Worm (Caenorhabditis elegans) whole organism, L1 larva: Measurements from ENCODE around the gene R08E3.3.

Experiments
- C04F5.9 ChIP-seq: sonication (generic microtip); optimal IDR thresholded peaks from 2 replicates; lab custom pipeline; 2016; ENCODE audit warnings: missing genetic modification characterization, missing compliant biosample characterization
- C34B4.2 ChIP-seq: sonication (generic microtip); optimal IDR thresholded peaks from 2 replicates; lab custom pipeline; 2017; ENCODE audit warnings: mild to moderate bottlenecking, missing genetic modification characterization, missing compliant biosample characterization
- aha-1 ChIP-seq: fragments of 150-350 bp; optimal IDR thresholded peaks from 2 replicates; lab custom pipeline; 2014; ENCODE audit warnings: missing biosample characterization, missing genetic modification characterization
- aly-2 ChIP-seq: fragments of 150-350 bp; optimal IDR thresholded peaks from 2 replicates; lab custom pipeline; 2014; ENCODE audit warnings: missing biosample characterization, missing genetic modification characterization
- ama-1 ChIP-seq: fragments of 150-350 bp; optimal IDR thresholded peaks from 2 replicates; lab custom pipeline; 2014
- blmp-1 ChIP-seq: fragments of 150-350 bp; optimal IDR thresholded peaks from 2 replicates; lab custom pipeline; 2014; ENCODE audit warnings: missing biosample characterization, missing genetic modification characterization
- ceh-63 ChIP-seq: fragments of 200-800 bp; sonication (Bioruptor generic); optimal IDR thresholded peaks from 2 replicates; lab custom pipeline; 2018; ENCODE audit warnings: mild to moderate bottlenecking, missing genetic modification characterization, missing compliant biosample characterization
- ceh-8 ChIP-seq: fragments of 200-800 bp; sonication (Bioruptor generic); optimal IDR thresholded peaks from 2 replicates; lab custom pipeline; 2018; ENCODE audit warnings: mild to moderate bottlenecking, missing genetic modification characterization, moderate library complexity, missing compliant biosample characterization
- ceh-82 ChIP-seq, 3 experiments: fragments of 150-350 bp in 1 of 3; sonication (generic microtip) in 2 of 3; optimal IDR thresholded peaks; 2 replicates each; lab custom pipeline; 2014 to 2017; ENCODE audit warnings: missing biosample characterization in 3 of 3, missing genetic modification characterization in 3 of 3
- ceh-88 ChIP-seq: fragments of 200-800 bp; sonication (Bioruptor generic); IDR thresholded peaks from 2 replicates; pipeline ENCODE4 v1.3.6; 2022; ENCODE audit warnings: missing genetic modification characterization, missing compliant biosample characterization
- ces-1 ChIP-seq: fragments of 150-350 bp; optimal IDR thresholded peaks from 2 replicates; lab custom pipeline; 2014; ENCODE audit warnings: missing biosample characterization, missing genetic modification reagents, missing genetic modification characterization
- dsc-1 ChIP-seq: sonication (generic microtip); optimal IDR thresholded peaks from 2 replicates; lab custom pipeline; 2016; ENCODE audit warnings: mild to moderate bottlenecking, missing genetic modification characterization, missing compliant biosample characterization
- efl-1 ChIP-seq, 4 experiments: fragments of 150-350 bp; optimal IDR thresholded peaks in 3 of 4; peaks in 1 of 4; 1 replicate in 1 of 4; 2 replicates in 3 of 4; lab custom pipeline; 2014; ENCODE audit warnings: missing biosample characterization in 2 of 4, missing genetic modification characterization in 2 of 4, missing genetic modification reagents in 2 of 4
- efl-3 ChIP-seq: fragments of 200-800 bp; sonication (Bioruptor generic); optimal IDR thresholded peaks from 2 replicates; lab custom pipeline; 2018; ENCODE audit warnings: mild to moderate bottlenecking, missing genetic modification characterization, missing compliant biosample characterization
- egl-13 ChIP-seq: sonication (generic microtip); optimal IDR thresholded peaks from 2 replicates; lab custom pipeline; 2016; ENCODE audit warnings: missing genotype, missing genetic modification reagents, missing genetic modification characterization, missing compliant biosample characterization
- egl-27 ChIP-seq, 2 experiments: fragments of 150-350 bp in 1 of 2; sonication (generic microtip); optimal IDR thresholded peaks; 3 replicates each; lab custom pipeline; 2017 to 2018; ENCODE audit warnings: missing biosample characterization in 2 of 2, missing genetic modification characterization in 2 of 2, missing genetic modification reagents in 2 of 2
- elt-2 ChIP-seq: sonication (generic microtip); optimal IDR thresholded peaks from 2 replicates; lab custom pipeline; 2016; ENCODE audit warnings: missing genetic modification characterization, mild to moderate bottlenecking, inconsistent platforms, missing compliant biosample characterization, missing genetic modification reagents
- ets-5 ChIP-seq: fragments of 200-800 bp; sonication (Bioruptor generic); IDR thresholded peaks from 2 replicates; pipeline ENCODE4 v1.3.6; 2022; ENCODE audit warnings: missing genetic modification characterization, missing compliant biosample characterization
- fkh-4 ChIP-seq: sonication (generic microtip); optimal IDR thresholded peaks from 2 replicates; lab custom pipeline; 2016; ENCODE audit warnings: missing compliant biosample characterization, missing genetic modification characterization, borderline replicate concordance
- fkh-8 ChIP-seq: sonication (generic microtip); optimal IDR thresholded peaks from 2 replicates; lab custom pipeline; 2016; ENCODE audit warnings: mild to moderate bottlenecking, missing genetic modification characterization, missing compliant biosample characterization
- grh-1 ChIP-seq: fragments of 200-800 bp; sonication (Bioruptor generic); IDR thresholded peaks from 2 replicates; pipeline ENCODE4 v1.3.6; 2022; ENCODE audit warnings: missing genetic modification reagents, missing genetic modification characterization, missing compliant biosample characterization
- hpl-2 ChIP-seq: fragments of 150-350 bp; optimal IDR thresholded peaks from 2 replicates; lab custom pipeline; 2014; ENCODE audit warnings: missing biosample characterization, missing genetic modification reagents, missing genetic modification characterization
- irx-1 ChIP-seq: sonication (generic microtip); optimal IDR thresholded peaks from 2 replicates; lab custom pipeline; 2016; ENCODE audit warnings: missing genetic modification characterization, missing compliant biosample characterization
- isw-1 ChIP-seq: fragments of 200-800 bp; sonication (Bioruptor generic); IDR thresholded peaks from 2 replicates; pipeline ENCODE4 v1.3.6; 2022; ENCODE audit warnings: missing genetic modification characterization, missing compliant biosample characterization
- jun-1 ChIP-seq: fragments of 150-350 bp; optimal IDR thresholded peaks from 2 replicates; lab custom pipeline; 2014; ENCODE audit warnings: missing biosample characterization, missing genetic modification reagents, missing genetic modification characterization
- lin-13 ChIP-seq: fragments of 150-350 bp; optimal IDR thresholded peaks from 2 replicates; lab custom pipeline; 2014; ENCODE audit warnings: missing biosample characterization, missing genetic modification reagents, missing genetic modification characterization
- lin-15B ChIP-seq: fragments of 150-350 bp; sonication (generic microtip); optimal IDR thresholded peaks from 3 replicates; lab custom pipeline; 2014; ENCODE audit warnings: missing biosample characterization, missing genetic modification characterization
- lin-35 ChIP-seq, 2 experiments: fragments of 150-350 bp; optimal IDR thresholded peaks; 2 replicates each; lab custom pipeline; 2014; ENCODE audit warnings: missing biosample characterization in 2 of 2, missing genetic modification characterization in 2 of 2, missing genetic modification reagents in 2 of 2
- mab-9 ChIP-seq: fragments of 200-800 bp; sonication (Bioruptor generic); IDR thresholded peaks from 2 replicates; pipeline ENCODE4 v1.3.6; 2022; ENCODE audit warnings: missing genetic modification reagents, missing genetic modification characterization, missing compliant biosample characterization
- mdl-1 ChIP-seq, 2 experiments: fragments of 150-350 bp; optimal IDR thresholded peaks; 2 replicates each; lab custom pipeline; 2014 to 2017; ENCODE audit warnings: missing biosample characterization in 2 of 2, missing genetic modification characterization in 2 of 2, inconsistent platforms in 1 of 2
- nhr-20 ChIP-seq: sonication (generic microtip); optimal IDR thresholded peaks from 2 replicates; lab custom pipeline; 2016; ENCODE audit warnings: mild to moderate bottlenecking, missing genetic modification characterization, missing compliant biosample characterization
- nhr-237 ChIP-seq: fragments of 150-350 bp; optimal IDR thresholded peaks from 2 replicates; lab custom pipeline; 2014; ENCODE audit warnings: missing biosample characterization, missing genetic modification characterization
- nhr-28 ChIP-seq: fragments of 150-350 bp; optimal IDR thresholded peaks from 2 replicates; lab custom pipeline; 2014; ENCODE audit warnings: missing biosample characterization, missing genetic modification characterization
- nhr-47 ChIP-seq: sonication (generic microtip); optimal IDR thresholded peaks from 2 replicates; lab custom pipeline; 2016; ENCODE audit warnings: mild to moderate bottlenecking, missing genetic modification characterization, moderate library complexity, missing compliant biosample characterization
- nhr-71 ChIP-seq: sonication (generic microtip); optimal IDR thresholded peaks from 2 replicates; lab custom pipeline; 2016; ENCODE audit warnings: mild to moderate bottlenecking, missing genetic modification characterization, moderate library complexity, missing compliant biosample characterization
- nhr-85 ChIP-seq: sonication (generic microtip); peaks from one replicate; lab custom pipeline; 2016; ENCODE audit warnings: missing genetic modification characterization, inconsistent platforms, missing compliant biosample characterization
- pax-3 ChIP-seq: fragments of 200-800 bp; sonication (Bioruptor generic); optimal IDR thresholded peaks from 2 replicates; lab custom pipeline; 2018; ENCODE audit warnings: mild to moderate bottlenecking, missing genetic modification characterization, moderate library complexity, missing compliant biosample characterization
- rnt-1 ChIP-seq: sonication (generic microtip); optimal IDR thresholded peaks from 2 replicates; lab custom pipeline; 2016; ENCODE audit warnings: mild to moderate bottlenecking, missing genetic modification characterization, moderate library complexity, missing compliant biosample characterization
- skn-1 ChIP-seq: fragments of 150-350 bp; optimal IDR thresholded peaks from 2 replicates; lab custom pipeline; 2014; ENCODE audit warnings: missing biosample characterization, missing genetic modification characterization
- snpc-4 ChIP-seq: fragments of 150-350 bp; optimal IDR thresholded peaks from 2 replicates; lab custom pipeline; 2014; ENCODE audit warnings: missing biosample characterization, missing genetic modification characterization
- snu-23 ChIP-seq: sonication (generic microtip); optimal IDR thresholded peaks from 2 replicates; lab custom pipeline; 2016; ENCODE audit warnings: missing genetic modification characterization, missing compliant biosample characterization
- sox-4 ChIP-seq: sonication (generic microtip); optimal IDR thresholded peaks from 2 replicates; lab custom pipeline; 2016; ENCODE audit warnings: missing genetic modification characterization, missing compliant biosample characterization
- sptf-1 ChIP-seq: fragments of 150-350 bp; optimal IDR thresholded peaks from 2 replicates; lab custom pipeline; 2014; ENCODE audit warnings: missing biosample characterization, missing genetic modification characterization
- swsn-7 ChIP-seq: sonication (generic microtip); optimal IDR thresholded peaks from 2 replicates; lab custom pipeline; 2016; ENCODE audit warnings: missing genetic modification characterization, missing compliant biosample characterization
- tbx-2 ChIP-seq: sonication (generic microtip); optimal IDR thresholded peaks from 2 replicates; lab custom pipeline; 2016; ENCODE audit warnings: missing genetic modification characterization, missing compliant biosample characterization
- tlp-1 ChIP-seq: fragments of 150-350 bp; optimal IDR thresholded peaks from 2 replicates; lab custom pipeline; 2014; ENCODE audit warnings: missing biosample characterization, missing genetic modification characterization
- unc-130 ChIP-seq: fragments of 150-350 bp; optimal IDR thresholded peaks from 2 replicates; lab custom pipeline; 2017; ENCODE audit warnings: missing biosample characterization, missing genetic modification characterization, inconsistent platforms
- unc-62 ChIP-seq: fragments of 150-350 bp; optimal IDR thresholded peaks from 2 replicates; lab custom pipeline; 2014; ENCODE audit warnings: missing biosample characterization, missing genetic modification reagents, missing genetic modification characterization
- unc-86 ChIP-seq: sonication (generic microtip); optimal IDR thresholded peaks from 2 replicates; lab custom pipeline; 2016; ENCODE audit warnings: missing genetic modification characterization, missing compliant biosample characterization
- unc-98 ChIP-seq: fragments of 200-800 bp; sonication (Bioruptor generic); IDR thresholded peaks from 2 replicates; pipeline ENCODE4 v1.3.6; 2022; ENCODE audit warnings: missing genetic modification characterization, missing compliant biosample characterization
- vab-15 ChIP-seq: sonication (generic microtip); optimal IDR thresholded peaks from 2 replicates; lab custom pipeline; 2017; ENCODE audit warnings: missing genotype, mild to moderate bottlenecking, missing genetic modification characterization, missing compliant biosample characterization
- xbp-1 ChIP-seq: sonication (generic microtip); optimal IDR thresholded peaks from 2 replicates; lab custom pipeline; 2016; ENCODE audit warnings: missing genetic modification characterization, missing compliant biosample characterization
- zag-1 ChIP-seq: fragments of 150-350 bp; optimal IDR thresholded peaks from 2 replicates; lab custom pipeline; 2014; ENCODE audit warnings: missing biosample characterization, missing genetic modification characterization
- zip-4 ChIP-seq: fragments of 200-800 bp; sonication (Bioruptor generic); optimal IDR thresholded peaks from 2 replicates; lab custom pipeline; 2018; ENCODE audit warnings: mild to moderate bottlenecking, missing genetic modification characterization, moderate library complexity, missing compliant biosample characterization
- ztf-4 ChIP-seq: fragments of 150-350 bp; optimal IDR thresholded peaks from 2 replicates; lab custom pipeline; 2014; ENCODE audit warnings: missing biosample characterization, missing genetic modification characterization

Gene R08E3.3

ce11 chrX:4818252-4818651, at the start of gene R08E3.3:
Gene R08E3.3, plus strand, starts transcription at chrX:4818593.
- TF ChIP-seq nhr-85 (peak; percentile 71), ceh-88 (no peak), egl-27 (tag; optimal IDR thresholded peaks at IDR 0.05; lab: Kevin White, UChicago) (no peak), elt-2 (tag; lab: Kevin White, UChicago) (peak; percentile 29), sox-4 (tag; lab: Kevin White, UChicago) (no peak), nhr-47 (tag; lab: Kevin White, UChicago) (no peak), aly-2 (tag; lab: Kevin White, UChicago) (no peak), nhr-20 (tag; lab: Kevin White, UChicago) (peak; percentile 37), sptf-1 (tag; lab: Kevin White, UChicago) (no peak), unc-130 (tag; lab: Kevin White, UChicago) (no peak), mdl-1 (tag; optimal IDR thresholded peaks at IDR 0.05; lab: Kevin White, UChicago) (no peak), egl-13 (tag; lab: Kevin White, UChicago) (no peak), tbx-2 (tag; lab: Kevin White, UChicago) (no peak), xbp-1 (peak; percentile 44), dsc-1 (tag; lab: Kevin White, UChicago) (no peak), zip-4 (GFP tag; lab: Kevin White, UChicago) (no peak), unc-98 (GFP tag; lab: Robert Waterston, UW) (no peak), ceh-63 (no peak), isw-1 (no peak), aha-1 (tag; lab: Kevin White, UChicago) (no peak), ceh-82 (tag; optimal IDR thresholded peaks at IDR 0.05; lab: Kevin White, UChicago) (no peak), ama-1 (lab: Kevin White, UChicago) (no peak), swsn-7 (tag; lab: Kevin White, UChicago) (peak; percentile 34), snpc-4 (peak; percentile 4), grh-1 (GFP tag; lab: Robert Waterston, UW) (no peak), lin-13 (GFP tag; lab: Kevin White, UChicago) (no peak), nhr-71 (tag; lab: Kevin White, UChicago) (peak; percentile 56), lin-15B (tag; lab: Kevin White, UChicago) (no peak), ces-1 (GFP tag; lab: Kevin White, UChicago) (no peak), lin-35 (GFP tag; optimal IDR thresholded peaks at IDR 0.05; lab: Kevin White, UChicago) (peak; percentile 33 to 52), ztf-4 (tag; lab: Kevin White, UChicago) (no peak), jun-1 (tag; lab: Kevin White, UChicago) (no peak), fkh-4 (tag; lab: Kevin White, UChicago) (no peak), zag-1 (tag; lab: Kevin White, UChicago) (no peak), nhr-28 (tag; lab: Kevin White, UChicago) (no peak), C34B4.2 (tag; lab: Kevin White, UChicago) (no peak), skn-1 (no peak), blmp-1 (peak; percentile 70), efl-1 (optimal IDR thresholded peaks at IDR 0.05; lab: Kevin White, UChicago) (peak; percentile 3 to 25), efl-1 (GFP tag; optimal IDR thresholded peaks at IDR 0.05 in 1 of 2; lab: Kevin White, UChicago) (peak in 1 of 2 experiments; percentile 93), vab-15 (no peak), irx-1 (tag; lab: Kevin White, UChicago) (peak; percentile 25), unc-86 (tag; lab: Kevin White, UChicago) (no peak), C04F5.9 (tag; lab: Kevin White, UChicago) (no peak), snu-23 (GFP tag; lab: Kevin White, UChicago) (peak; percentile 61), efl-3 (GFP tag; lab: Kevin White, UChicago) (no peak), rnt-1 (peak; percentile 2), mab-9 (GFP tag; lab: Robert Waterston, UW) (no peak), pax-3 (tag; lab: Kevin White, UChicago) (no peak), nhr-237 (tag; lab: Kevin White, UChicago) (no peak), hpl-2 (GFP tag; lab: Kevin White, UChicago) (no peak), ets-5 (GFP tag; lab: Robert Waterston, UW) (no peak), unc-62 (GFP tag; lab: Kevin White, UChicago) (no peak), ceh-8 (GFP tag; lab: Kevin White, UChicago) (no peak), tlp-1 (no peak), fkh-8 (tag; lab: Kevin White, UChicago) (no peak)
